Fruit fly (Drosophila melanogaster): ENCODE data around the gene dos.

dos gene

dm6 chr3L:2584827-2585226 lies 4.4 kb upstream of the dos start:
- TF ChIP-seq CG8478 (optimal IDR thresholded peaks at IDR 0.05), result no peak
- TF ChIP-seq CTCF (optimal IDR thresholded peaks at IDR 0.05), result no peak

- TF ChIP-seq CTCF (optimal IDR thresholded peaks at IDR 0.05) (peak in 1 of 2 experiments; percentile 18), CG8478 (optimal IDR thresholded peaks at IDR 0.05) (no peak)
These were observed 3.1 kb upstream of the dos start, which contains the start of gene msn for dm6 chr3L:2585794-2586741. msn (minus strand) TSS chr3L:2586540.

- TF ChIP-seq CTCF (optimal IDR thresholded peaks at IDR 0.05) (no peak), CG8478 (optimal IDR thresholded peaks at IDR 0.05) (no peak)
These were observed 2.2 kb upstream of the dos start, which contains the start of gene RpL8 for dm6 chr3L:2586804-2587561. RpL8 (plus strand) TSS chr3L:2587456.

- TF ChIP-seq CG8478 (optimal IDR thresholded peaks at IDR 0.05) (no peak), CTCF (optimal IDR thresholded peaks at IDR 0.05) (no peak)
These were observed 1.7 kb upstream of the dos start for dm6 chr3L:2587562-2587918.

- TF ChIP-seq CG8478 (optimal IDR thresholded peaks at IDR 0.05) (no peak), CTCF (optimal IDR thresholded peaks at IDR 0.05) (no peak)
These were observed 908 bp upstream of the dos start for dm6 chr3L:2588306-2588705.

- no peak for TF ChIP-seq CTCF (optimal IDR thresholded peaks at IDR 0.05)
- TF ChIP-seq CG8478 (optimal IDR thresholded peaks at IDR 0.05), result no peak
These were observed 923 bp downstream of the dos start for dm6 chr3L:2589911-2590763.

- no peak for TF ChIP-seq CTCF (optimal IDR thresholded peaks at IDR 0.05)
- no peak for TF ChIP-seq CG8478 (optimal IDR thresholded peaks at IDR 0.05)
These were observed 1.6 kb downstream of the dos start for dm6 chr3L:2590764-2591309.

- TF ChIP-seq CG8478 (optimal IDR thresholded peaks at IDR 0.05) (no peak), CTCF (optimal IDR thresholded peaks at IDR 0.05) (no peak)
These were observed 6.3 kb downstream of the dos start, which contains the start of gene CG16984 for dm6 chr3L:2595481-2595880. CG16984 (plus strand) TSS chr3L:2595781.

- TF ChIP-seq CTCF (optimal IDR thresholded peaks at IDR 0.05), result no peak
- no peak for TF ChIP-seq CG8478 (optimal IDR thresholded peaks at IDR 0.05)
These were observed 10.1 kb downstream of the dos start, which contains the start of the genes CG16985 and CG12182 for dm6 chr3L:2599214-2599730. CG16985 (plus strand) TSS chr3L:2599297. CG12182 (minus strand) TSS chr3L:2599579.

- no peak for TF ChIP-seq CTCF (optimal IDR thresholded peaks at IDR 0.05)
- no peak for TF ChIP-seq CG8478 (optimal IDR thresholded peaks at IDR 0.05)
These were observed 10.9 kb downstream of the dos start, which contains the start of gene CG16986 for dm6 chr3L:2600144-2600543. CG16986 (plus strand) TSS chr3L:2600331.

dm6 chr3L:2608825-2609224 lies 19.6 kb downstream of the dos start:
- TF ChIP-seq CTCF (optimal IDR thresholded peaks at IDR 0.05) (no peak), CG8478 (optimal IDR thresholded peaks at IDR 0.05) (no peak)

dm6 chr3L:2614222-2614621 lies 25.0 kb downstream of the dos start:
- TF ChIP-seq CTCF (optimal IDR thresholded peaks at IDR 0.05), result no peak
- TF ChIP-seq CG8478 (optimal IDR thresholded peaks at IDR 0.05), result no peak

- TF ChIP-seq CG8478 (optimal IDR thresholded peaks at IDR 0.05), result no peak
- TF ChIP-seq CTCF (optimal IDR thresholded peaks at IDR 0.05), result no peak
These were observed 40.8 kb downstream of the dos start, which contains the start of gene Pxn for dm6 chr3L:2629964-2630363. Pxn (minus strand) TSS chr3L:2630064.

dm6 chr3L:2631406-2631805 lies 42.2 kb downstream of the dos start, which contains the start of the genes CG42245 and MEP-1:
CG42245 (plus strand) TSS chr3L:2631715.
MEP-1 (plus strand) TSS chr3L:2631715.
- TF ChIP-seq CG8478 (optimal IDR thresholded peaks at IDR 0.05), result no peak
- TF ChIP-seq CTCF (optimal IDR thresholded peaks at IDR 0.05), result no peak

Measured in S2 (cell line).